Worm (Caenorhabditis elegans): Measurements from ENCODE around the gene T07D4.2.
A peak's percentile ranks its signal among the peaks of the same experiment; 100 is the strongest.

Gene T07D4.2

ce11 chrII:8866844-8867243, 6.9 kb downstream of the T07D4.2 start:
- no peak for TF ChIP-seq hlh-8 (tag; optimal IDR thresholded peaks at IDR 0.05)
- peak; percentile 4 for TF ChIP-seq elt-2 (tag; optimal IDR thresholded peaks at IDR 0.05)
- no peak for TF ChIP-seq ceh-18 (tag; optimal IDR thresholded peaks at IDR 0.05)
- no peak for TF ChIP-seq nfya-1 (tag; optimal IDR thresholded peaks at IDR 0.05)
- no peak for TF ChIP-seq unc-3 (GFP tag; conservative IDR thresholded peaks at IDR 0.05)
- no peak for TF ChIP-seq unc-3 (tag; optimal IDR thresholded peaks at IDR 0.05)
- no peak for TF ChIP-seq rnt-1 (tag; optimal IDR thresholded peaks at IDR 0.05)

ce11 chrII:8865078-8865477, 8.7 kb downstream of the T07D4.2 start, which contains the start of gene npr-20:
TSS of gene npr-20 (minus strand) at chrII:8865178.
- TF ChIP-seq odd-2 (tag; optimal IDR thresholded peaks at IDR 0.05) (no peak), pha-4 (tag; optimal IDR thresholded peaks at IDR 0.05) (no peak), hlh-15 (tag; optimal IDR thresholded peaks at IDR 0.05) (no peak), pros-1 (tag; optimal IDR thresholded peaks at IDR 0.05) (no peak), ets-4 (tag; optimal IDR thresholded peaks at IDR 0.05) (no peak), ttx-3 (tag; optimal IDR thresholded peaks at IDR 0.05) (no peak), zip-5 (tag; optimal IDR thresholded peaks at IDR 0.05) (no peak), ama-1 (optimal IDR thresholded peaks at IDR 0.05) (no peak), fkh-6 (tag; optimal IDR thresholded peaks at IDR 0.05) (no peak), ceh-31 (tag; optimal IDR thresholded peaks at IDR 0.05) (no peak), ceh-48 (tag; optimal IDR thresholded peaks at IDR 0.05) (no peak), hlh-30 (tag; optimal IDR thresholded peaks at IDR 0.05; ENCODE audit: insufficient read depth) (no peak), tbx-2 (tag; optimal IDR thresholded peaks at IDR 0.05) (no peak), pqm-1 (tag; optimal IDR thresholded peaks at IDR 0.05) (no peak), ceh-9 (tag; optimal IDR thresholded peaks at IDR 0.05) (no peak), eyg-1 (tag; optimal IDR thresholded peaks at IDR 0.05) (no peak), mec-3 (tag; optimal IDR thresholded peaks at IDR 0.05; ENCODE audit: borderline replicate concordance) (no peak), ztf-16 (tag; optimal IDR thresholded peaks at IDR 0.05) (no peak)

DNA sequence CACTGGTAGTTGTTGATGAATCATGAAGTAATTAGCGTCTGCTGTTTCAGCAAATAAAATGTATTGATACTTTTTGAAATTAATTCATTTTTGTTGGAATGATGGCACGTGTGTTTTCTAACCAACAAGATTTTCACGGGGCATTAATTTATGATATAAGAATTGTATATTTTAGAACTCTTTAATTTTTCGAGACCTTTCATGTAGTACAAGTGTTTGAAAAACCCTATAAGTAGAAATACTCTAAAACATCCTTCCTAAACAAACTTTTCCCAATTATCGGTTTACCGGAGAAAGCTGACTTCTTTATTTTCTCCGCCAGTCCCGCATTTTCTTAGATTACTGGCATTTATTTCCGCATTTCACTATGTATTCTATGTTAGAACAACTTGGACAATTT, 14.1 kb downstream of the T07D4.2 start, which contains the start of gene snb-6:
Gene snb-6 (minus strand): TSS at position 101 of the 400 bp plus-strand sequence.
- TF ChIP-seq sox-4 (tag; optimal IDR thresholded peaks at IDR 0.05) (no peak), odd-2 (tag; optimal IDR thresholded peaks at IDR 0.05) (no peak), madf-2 (tag; optimal IDR thresholded peaks at IDR 0.05) (no peak), ceh-22 (tag; optimal IDR thresholded peaks at IDR 0.05) (no peak), ceh-2 (tag; optimal IDR thresholded peaks at IDR 0.05) (no peak), sox-2 (GFP tag; IDR thresholded peaks at IDR 0.05) (no peak), syd-9 (tag; optimal IDR thresholded peaks at IDR 0.05) (no peak), hlh-30 (tag; optimal IDR thresholded peaks at IDR 0.05; ENCODE audit: insufficient read depth) (no peak), nhr-232 (tag; optimal IDR thresholded peaks at IDR 0.05) (no peak), ets-4 (tag; optimal IDR thresholded peaks at IDR 0.05) (no peak), ama-1 (optimal IDR thresholded peaks at IDR 0.05) (no peak), ceh-30 (tag; optimal IDR thresholded peaks at IDR 0.05) (no peak), npax-4 (tag; optimal IDR thresholded peaks at IDR 0.05) (no peak), pax-1 (tag; optimal IDR thresholded peaks at IDR 0.05) (no peak), hlh-8 (tag; optimal IDR thresholded peaks at IDR 0.05) (no peak)

DNA sequence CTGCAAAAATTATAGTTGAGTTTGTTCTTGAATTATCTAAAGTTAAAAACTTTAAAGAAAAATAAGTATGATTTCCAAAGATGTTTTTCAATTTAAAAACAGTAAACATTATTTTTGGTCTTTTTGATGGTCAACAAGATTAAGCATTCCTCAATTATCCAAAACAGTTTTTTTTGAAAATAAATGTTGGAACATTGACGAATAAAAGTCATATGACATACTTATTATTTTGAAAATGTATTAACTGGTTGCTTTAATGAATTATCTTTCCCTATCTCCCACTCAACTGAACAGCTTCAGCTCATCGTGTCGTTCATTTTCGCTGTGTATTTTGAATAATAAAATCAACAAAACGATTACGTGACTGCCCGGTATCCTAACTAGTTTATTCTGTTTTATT, 16.7 kb downstream of the T07D4.2 start:
- no peak for TF ChIP-seq ref-2 (tag; optimal IDR thresholded peaks at IDR 0.05)
- TF ChIP-seq K09A11.1 (tag; optimal IDR thresholded peaks at IDR 0.05; ENCODE audit: insufficient read depth) = no peak
- TF ChIP-seq ceh-6 (GFP tag; optimal IDR thresholded peaks at IDR 0.05) = no peak
- no peak for TF ChIP-seq ztf-16 (tag; optimal IDR thresholded peaks at IDR 0.05)

All from whole organism, late embryonic.